Worm (Caenorhabditis elegans): ENCODE results near the gene ZK105.11.
A peak's percentile ranks its signal among the peaks of the same experiment; 100 is the strongest.

The ZK105.11 gene

ce11 chrV:7681388-7681787 is 27.0 kb downstream of the ZK105.11 start, which contains the start of gene cyp-33A1 (continued):
- TF ChIP-seq lin-39 (tag; optimal IDR thresholded peaks at IDR 0.05) (no peak), madf-5 (GFP tag; IDR thresholded peaks at IDR 0.05) (no peak), ZK337.2 (GFP tag; IDR thresholded peaks at IDR 0.05) (no peak), ceh-82 (tag; optimal IDR thresholded peaks at IDR 0.05) (no peak), sdz-12 (GFP tag; optimal IDR thresholded peaks at IDR 0.05) (no peak), hif-1 (tag; optimal IDR thresholded peaks at IDR 0.05) (no peak), Y75B8A.6 (GFP tag; IDR thresholded peaks at IDR 0.05) (no peak), nhr-28 (tag; optimal IDR thresholded peaks at IDR 0.05) (peak; percentile 100), mdt-29 (GFP tag; IDR thresholded peaks at IDR 0.05) (no peak), mdl-1 (tag; optimal IDR thresholded peaks at IDR 0.05) (peak in 1 of 2 experiments; percentile 27), dve-1 (tag; optimal IDR thresholded peaks at IDR 0.05; ENCODE audit: insufficient read depth) (peak; percentile 51), snpc-1.2 (GFP tag; IDR thresholded peaks at IDR 0.05) (no peak), nhr-111 (GFP tag; optimal IDR thresholded peaks at IDR 0.05) (no peak), dmd-6 (GFP tag; IDR thresholded peaks at IDR 0.05) (no peak), aly-2 (tag; optimal IDR thresholded peaks at IDR 0.05) (no peak), lim-7 (GFP tag; IDR thresholded peaks at IDR 0.05) (no peak), mxl-3 (GFP tag; optimal IDR thresholded peaks at IDR 0.05) (peak; percentile 15), Y105C5A.15 (GFP tag; IDR thresholded peaks at IDR 0.05) (no peak), dpl-1 (GFP tag; optimal IDR thresholded peaks at IDR 0.05) (no peak), set-16 (GFP tag; IDR thresholded peaks at IDR 0.05) (no peak), php-3 (GFP tag; IDR thresholded peaks at IDR 0.05) (no peak), mes-2 (tag; optimal IDR thresholded peaks at IDR 0.05; ENCODE audit: poor library complexity, severe bottlenecking) (no peak)

- TF ChIP-seq mxl-2 (GFP tag; conservative IDR thresholded peaks at IDR 0.05) (no peak), nhr-25 (tag; optimal IDR thresholded peaks at IDR 0.05; ENCODE audit: borderline replicate concordance, insufficient read depth) (no peak), F26F4.8 (GFP tag; conservative IDR thresholded peaks at IDR 0.05) (no peak), set-16 (GFP tag; IDR thresholded peaks at IDR 0.05) (no peak), ztf-7 (tag; optimal IDR thresholded peaks at IDR 0.05) (no peak), nhr-102 (tag; optimal IDR thresholded peaks at IDR 0.05) (no peak), Y48G9A.11 (GFP tag; IDR thresholded peaks at IDR 0.05) (no peak), lin-38 (GFP tag; IDR thresholded peaks at IDR 0.05) (no peak)
These were observed 32.5 kb downstream of the ZK105.11 start, which contains the start of gene C12D5.3 for ce11 chrV:7675904-7676303. Gene C12D5.3 (plus strand): TSS chrV:7676204.

ce11 chrV:7672258-7672657 is 36.2 kb downstream of the ZK105.11 start, which contains the start of gene C12D5.4:
Gene C12D5.4 (plus strand): TSS chrV:7672558.
- TF ChIP-seq ceh-20 (GFP tag; IDR thresholded peaks at IDR 0.05) (no peak), mxl-3 (GFP tag; optimal IDR thresholded peaks at IDR 0.05) (no peak), aha-1 (tag) (no peak), lin-15B (tag; optimal IDR thresholded peaks at IDR 0.05) (no peak), tag-97 (GFP tag; IDR thresholded peaks at IDR 0.05) (no peak), set-16 (GFP tag; IDR thresholded peaks at IDR 0.05) (no peak), dmd-8 (GFP tag; IDR thresholded peaks at IDR 0.05) (no peak), zfp-2 (tag; optimal IDR thresholded peaks at IDR 0.05) (no peak), ceh-28 (tag; optimal IDR thresholded peaks at IDR 0.05) (no peak), spr-1 (tag; optimal IDR thresholded peaks at IDR 0.05) (no peak), nhr-11 (tag; optimal IDR thresholded peaks at IDR 0.05) (no peak), egl-43 (GFP tag; IDR thresholded peaks at IDR 0.05) (no peak), attf-4 (tag; optimal IDR thresholded peaks at IDR 0.05) (no peak), ceh-44 (GFP tag; IDR thresholded peaks at IDR 0.05) (no peak), gei-8 (GFP tag; optimal IDR thresholded peaks at IDR 0.05) (no peak)
